Fruit fly (Drosophila melanogaster) whole organism, embryonic: ENCODE results near the gene CG2865.

Experiments used
- Atf3 ChIP-seq: fragments of 200-800 bp; sonication (Bioruptor generic); optimal IDR thresholded peaks from 3 replicates; lab custom pipeline; 2016; ENCODE audit warnings: missing biosample characterization, missing genetic modification characterization
- B-H1 ChIP-seq: fragments of 200-800 bp; sonication (Bioruptor generic); IDR thresholded peaks from 3 replicates; pipeline ENCODE4 v1.3.6; 2022; ENCODE audit warnings: missing biosample characterization, missing genetic modification characterization
- CG10366 ChIP-seq: fragments of 200-800 bp; sonication (Bioruptor generic); IDR thresholded peaks from 2 replicates; pipeline ENCODE4 v1.3.6; 2022; ENCODE audit warnings: missing biosample characterization, missing genetic modification characterization
- CG11247 ChIP-seq: fragments of 200-800 bp; sonication (Bioruptor generic); IDR thresholded peaks from 2 replicates; pipeline ENCODE4 v1.3.6; 2022; ENCODE audit warnings: missing biosample characterization, missing genetic modification characterization
- CG11504 ChIP-seq: fragments of 200-800 bp; sonication (Bioruptor generic); optimal IDR thresholded peaks from 3 replicates; lab custom pipeline; 2019; ENCODE audit warnings: missing biosample characterization, mild to moderate bottlenecking, missing genetic modification characterization, moderate library complexity
- CG12071 ChIP-seq: fragments of 200-800 bp; sonication (Bioruptor generic); optimal IDR thresholded peaks from 3 replicates; lab custom pipeline; 2018; ENCODE audit warnings: missing biosample characterization, mild to moderate bottlenecking, missing genetic modification characterization
- CG12236 ChIP-seq: fragments of 200-800 bp; sonication (Bioruptor generic); optimal IDR thresholded peaks from 2 replicates; lab custom pipeline; 2016; ENCODE audit warnings: missing biosample characterization, missing genetic modification characterization
- CG1233 ChIP-seq: fragments of 200-800 bp; sonication (Bioruptor generic); optimal IDR thresholded peaks from 4 replicates; lab custom pipeline; 2018; ENCODE audit warnings: missing biosample characterization, mild to moderate bottlenecking, missing genetic modification characterization
- CG13624 ChIP-seq: fragments of 200-800 bp; sonication (Bioruptor generic); optimal IDR thresholded peaks from 2 replicates; lab custom pipeline; 2016; ENCODE audit warnings: missing biosample characterization, missing genetic modification characterization
- CG1529 ChIP-seq: fragments of 200-800 bp; sonication (Bioruptor generic); optimal IDR thresholded peaks from 3 replicates; lab custom pipeline; 2018; ENCODE audit warnings: missing biosample characterization, missing genetic modification characterization
- CG15601 ChIP-seq: fragments of 200-800 bp; sonication (Bioruptor generic); optimal IDR thresholded peaks from 3 replicates; lab custom pipeline; 2019; ENCODE audit warnings: missing biosample characterization, mild to moderate bottlenecking, missing genetic modification characterization, moderate library complexity
- CG2116 ChIP-seq: fragments of 200-800 bp; sonication (Bioruptor generic); optimal IDR thresholded peaks from 3 replicates; lab custom pipeline; 2018; ENCODE audit warnings: missing biosample characterization, mild to moderate bottlenecking, missing genetic modification characterization
- CG2120 ChIP-seq: fragments of 200-800 bp; sonication (Bioruptor generic); optimal IDR thresholded peaks from 3 replicates; lab custom pipeline; 2016; ENCODE audit warnings: missing biosample characterization, missing genetic modification characterization
- CG2712 ChIP-seq: fragments of 200-800 bp; optimal IDR thresholded peaks from 3 replicates; lab custom pipeline; 2019; ENCODE audit warnings: missing biosample characterization, mild to moderate bottlenecking, missing genetic modification characterization, moderate library complexity
- CG30403 ChIP-seq: fragments of 200-800 bp; sonication (Bioruptor generic); optimal IDR thresholded peaks from 3 replicates; lab custom pipeline; 2016; ENCODE audit warnings: missing biosample characterization, missing genetic modification characterization
- CG31224 ChIP-seq: fragments of 200-800 bp; sonication (Bioruptor generic); IDR thresholded peaks from 2 replicates; pipeline ENCODE4 v1.3.6; 2022; ENCODE audit warnings: missing biosample characterization, missing genetic modification characterization
- CG3407 ChIP-seq: fragments of 200-800 bp; sonication (Bioruptor generic); optimal IDR thresholded peaks from 2 replicates; lab custom pipeline; 2018; ENCODE audit warnings: missing biosample characterization, mild to moderate bottlenecking, missing genetic modification characterization
- CG4617 ChIP-seq: fragments of 200-800 bp; sonication (Bioruptor generic); optimal IDR thresholded peaks from 3 replicates; lab custom pipeline; 2016; ENCODE audit warnings: missing biosample characterization, missing genetic modification characterization, borderline replicate concordance
- CG4854 ChIP-seq: fragments of 200-800 bp; sonication (Bioruptor generic); optimal IDR thresholded peaks from 2 replicates; lab custom pipeline; 2016; ENCODE audit warnings: missing biosample characterization, missing genetic modification characterization, inconsistent platforms
- CG6654 ChIP-seq: fragments of 200-800 bp; sonication (Bioruptor generic); optimal IDR thresholded peaks from 2 replicates; lab custom pipeline; 2017; ENCODE audit warnings: missing biosample characterization, mild to moderate bottlenecking, missing genetic modification characterization
- CG7357 ChIP-seq: fragments of 200-800 bp; sonication (Bioruptor generic); IDR thresholded peaks from 3 replicates; pipeline ENCODE4 v1.3.6; 2022; ENCODE audit warnings: missing biosample characterization, missing genetic modification characterization
- D19B ChIP-seq: fragments of 200-800 bp; sonication (Bioruptor generic); optimal IDR thresholded peaks from 2 replicates; lab custom pipeline; 2017; ENCODE audit warnings: missing biosample characterization, mild to moderate bottlenecking, missing genetic modification characterization
- Doc3 ChIP-seq: fragments of 200-800 bp; sonication (Bioruptor generic); IDR thresholded peaks from 3 replicates; pipeline ENCODE4 v1.3.6; 2022; ENCODE audit warnings: missing biosample characterization, missing genetic modification characterization; ENCODE audit not compliant: partially characterized antibody
- Drgx ChIP-seq: fragments of 200-800 bp; sonication (Bioruptor generic); IDR thresholded peaks from 2 replicates; pipeline ENCODE4 v1.3.6; 2022; ENCODE audit warnings: missing biosample characterization, missing genetic modification characterization
- Gug ChIP-seq: fragments of 200-800 bp; sonication (Bioruptor generic); IDR thresholded peaks from 4 replicates; pipeline ENCODE4 v1.3.6; 2022; ENCODE audit warnings: missing biosample characterization, missing genetic modification characterization
- Hr78 ChIP-seq, 2 experiments: fragments of 200-800 bp in 1 of 2; fragments of >200 bp in 1 of 2; sonication (Bioruptor generic) in 1 of 2; optimal IDR thresholded peaks; 2 replicates each; lab custom pipeline; 2017 to 2019; ENCODE audit warnings: missing biosample characterization in 2 of 2, missing genetic modification characterization in 2 of 2, mild to moderate bottlenecking in 1 of 2, moderate library complexity in 1 of 2
- Lim3 ChIP-seq: fragments of 200-800 bp; sonication (Bioruptor generic); IDR thresholded peaks from 2 replicates; pipeline ENCODE4 v1.3.6; 2022; ENCODE audit warnings: missing biosample characterization, missing genetic modification characterization
- NfI ChIP-seq: fragments of 200-800 bp; sonication (Bioruptor generic); optimal IDR thresholded peaks from 3 replicates; lab custom pipeline; 2018; ENCODE audit warnings: missing biosample characterization, mild to moderate bottlenecking, missing genetic modification characterization, moderate library complexity
- Optix ChIP-seq: fragments of 200-800 bp; sonication (Bioruptor generic); IDR thresholded peaks from 3 replicates; pipeline ENCODE4 v1.3.6; 2022; ENCODE audit warnings: missing biosample characterization, missing genetic modification characterization
- Rfx ChIP-seq: fragments of 200-800 bp; sonication (Bioruptor generic); IDR thresholded peaks from 2 replicates; pipeline ENCODE4 v1.3.6; 2022; ENCODE audit warnings: missing biosample characterization, missing genetic modification characterization
- Side ChIP-seq: fragments of 200-800 bp; sonication (Bioruptor generic); optimal IDR thresholded peaks from 2 replicates; lab custom pipeline; 2016; ENCODE audit warnings: missing biosample characterization, missing genetic modification characterization
- ara ChIP-seq: fragments of 200-800 bp; sonication (Bioruptor generic); IDR thresholded peaks from 2 replicates; pipeline ENCODE4 v1.3.6; 2022; ENCODE audit warnings: missing biosample characterization, missing genetic modification characterization
- ato ChIP-seq: fragments of 200-800 bp; sonication (Bioruptor generic); IDR thresholded peaks from 2 replicates; pipeline ENCODE4 v1.3.6; 2022; ENCODE audit warnings: missing biosample characterization, missing genetic modification characterization; ENCODE audit not compliant: partially characterized antibody
- cas ChIP-seq: fragments of 200-800 bp; sonication (Bioruptor generic); IDR thresholded peaks from 2 replicates; pipeline ENCODE4 v1.3.6; 2022; ENCODE audit warnings: missing biosample characterization, missing genetic modification characterization
- cato ChIP-seq: fragments of 200-800 bp; sonication (Bioruptor generic); optimal IDR thresholded peaks from 2 replicates; lab custom pipeline; 2016; ENCODE audit warnings: missing biosample characterization, missing genetic modification characterization, borderline replicate concordance
- chm ChIP-seq: fragments of 200-800 bp; sonication (Bioruptor generic); IDR thresholded peaks from 2 replicates; pipeline ENCODE4 v1.3.6; 2022; ENCODE audit warnings: missing biosample characterization, missing genetic modification characterization
- dan ChIP-seq: fragments of 200-800 bp; sonication (Bioruptor generic); IDR thresholded peaks from 2 replicates; pipeline ENCODE4 v1.3.6; 2022; ENCODE audit warnings: missing biosample characterization, missing genetic modification characterization
- danr ChIP-seq: fragments of 200-800 bp; sonication (Bioruptor generic); IDR thresholded peaks from 2 replicates; pipeline ENCODE4 v1.3.6; 2022; ENCODE audit warnings: missing biosample characterization, missing genetic modification characterization
- ems ChIP-seq: fragments of 200-800 bp; sonication (Bioruptor generic); optimal IDR thresholded peaks from 3 replicates; lab custom pipeline; 2016; ENCODE audit warnings: missing biosample characterization, missing genetic modification characterization
- eyg ChIP-seq: fragments of 200-800 bp; sonication (Bioruptor generic); optimal IDR thresholded peaks from 3 replicates; lab custom pipeline; 2016; ENCODE audit warnings: missing biosample characterization, missing genetic modification characterization
- fd96Cb ChIP-seq: fragments of 200-800 bp; sonication (Bioruptor generic); optimal IDR thresholded peaks from 2 replicates; lab custom pipeline; 2018; ENCODE audit warnings: missing biosample characterization, mild to moderate bottlenecking, missing genetic modification characterization, moderate library complexity
- grau ChIP-seq: fragments of 200-800 bp; optimal IDR thresholded peaks from 3 replicates; lab custom pipeline; 2019; ENCODE audit warnings: missing biosample characterization, mild to moderate bottlenecking, missing genetic modification characterization, moderate library complexity
- jing ChIP-seq: fragments of 200-800 bp; sonication (Bioruptor generic); optimal IDR thresholded peaks from 2 replicates; lab custom pipeline; 2018; ENCODE audit warnings: missing biosample characterization, mild to moderate bottlenecking, missing genetic modification characterization
- kay ChIP-seq: fragments of 200-800 bp; sonication (Bioruptor generic); optimal IDR thresholded peaks from 2 replicates; lab custom pipeline; 2016; ENCODE audit warnings: missing biosample characterization, missing genetic modification characterization
- lilli ChIP-seq: fragments of 200-800 bp; sonication (Bioruptor generic); optimal IDR thresholded peaks from 3 replicates; lab custom pipeline; 2016; ENCODE audit warnings: missing biosample characterization, missing genetic modification characterization
- row ChIP-seq: fragments of 200-800 bp; sonication (Bioruptor generic); IDR thresholded peaks from 3 replicates; pipeline ENCODE4 v1.3.6; 2022; ENCODE audit warnings: missing biosample characterization, missing genetic modification characterization
- seq ChIP-seq: fragments of 200-800 bp; sonication (Bioruptor generic); IDR thresholded peaks from 2 replicates; pipeline ENCODE4 v1.3.6; 2022; ENCODE audit warnings: missing biosample characterization, missing genetic modification characterization
- sqz ChIP-seq: fragments of 200-800 bp; sonication (Bioruptor generic); optimal IDR thresholded peaks from 3 replicates; lab custom pipeline; 2018; ENCODE audit warnings: missing biosample characterization, mild to moderate bottlenecking, missing genetic modification characterization
- sug ChIP-seq: fragments of 200-800 bp; optimal IDR thresholded peaks from 2 replicates; lab custom pipeline; 2019; ENCODE audit warnings: missing biosample characterization, mild to moderate bottlenecking, missing genetic modification characterization, moderate library complexity

The CG2865 gene

dm6 chrX:2301613-2302522 lies 8.7 kb upstream of the CG2865 start (continued):
- TF ChIP-seq Optix (GFP tag; lab: Robert Waterston, UW), result peak; percentile 78; the same call in 2 of the 3 replicates
- peak; percentile 79 for TF ChIP-seq Rfx (GFP tag; lab: Robert Waterston, UW)
- peak; percentile 87 for TF ChIP-seq ara (GFP tag; lab: Robert Waterston, UW)
- peak; percentile 87 for TF ChIP-seq seq (GFP tag; lab: Robert Waterston, UW)
- peak; percentile 76 for TF ChIP-seq sqz (GFP tag; lab: Kevin White, UChicago)
- peak; percentile 50 for TF ChIP-seq cato (GFP tag; lab: Kevin White, UChicago)
- TF ChIP-seq dan, result peak; percentile 17; the same call in 1 of the 2 replicates
- peak; percentile 82 for TF ChIP-seq row (GFP tag; lab: Robert Waterston, UW)
- peak; percentile 79 for TF ChIP-seq NfI (GFP tag; lab: Kevin White, UChicago)
- peak; percentile 77 for TF ChIP-seq CG7357 (GFP tag; lab: Robert Waterston, UW)
- peak; percentile 81 for TF ChIP-seq grau (tag; lab: Kevin White, UChicago)
- TF ChIP-seq CG2120 (GFP tag; lab: Kevin White, UChicago), result peak; percentile 69
- no peak for TF ChIP-seq ato (GFP tag; lab: Robert Waterston, UW)
- peak; percentile 86 for TF ChIP-seq CG12071 (GFP tag; lab: Kevin White, UChicago)
- TF ChIP-seq Gug, result peak; percentile 76
- peak; percentile 66; the same call in 1 of the 2 replicates for TF ChIP-seq CG11247 (GFP tag; lab: Robert Waterston, UW)
- TF ChIP-seq jing (GFP tag; lab: Kevin White, UChicago), result peak; percentile 74
- peak; percentile 82 for TF ChIP-seq danr (GFP tag; lab: Robert Waterston, UW)
- peak; percentile 68; the same call in 1 of the 2 replicates for TF ChIP-seq CG31224 (GFP tag; lab: Robert Waterston, UW)
- TF ChIP-seq CG30403 (GFP tag; lab: Kevin White, UChicago), result peak; percentile 83
- peak; percentile 78 for TF ChIP-seq lilli (GFP tag; lab: Kevin White, UChicago)
- TF ChIP-seq kay, result peak; percentile 59
- peak; percentile 68 for TF ChIP-seq CG10366 (GFP tag; lab: Robert Waterston, UW)
- peak in 1 of 2 experiments; percentile 56 for TF ChIP-seq Hr78 (GFP tag; optimal IDR thresholded peaks at IDR 0.05; lab: Kevin White, UChicago)
- TF ChIP-seq ems (GFP tag; lab: Kevin White, UChicago), result peak; percentile 76
- peak; percentile 61 for TF ChIP-seq D19B (GFP tag; lab: Kevin White, UChicago)
- TF ChIP-seq Doc3 (GFP tag; lab: Robert Waterston, UW), result no peak
- TF ChIP-seq fd96Cb (tag; lab: Kevin White, UChicago), result peak; percentile 86
- TF ChIP-seq CG4854 (GFP tag; lab: Kevin White, UChicago), result peak; percentile 30
- peak; percentile 87 for TF ChIP-seq CG11504 (tag; lab: Kevin White, UChicago)
- peak; percentile 38 for TF ChIP-seq CG4617 (GFP tag; lab: Kevin White, UChicago)
- no peak for TF ChIP-seq cas (GFP tag; lab: Robert Waterston, UW)
- TF ChIP-seq CG1529 (GFP tag; lab: Kevin White, UChicago), result peak; percentile 80
- peak; percentile 78 for TF ChIP-seq CG1233 (GFP tag; lab: Kevin White, UChicago)
- peak; percentile 59; the same call in 1 of the 2 replicates for TF ChIP-seq chm
- peak; percentile 73 for TF ChIP-seq B-H1 (GFP tag; lab: Robert Waterston, UW)
- peak; percentile 63; the same call in 1 of the 2 replicates for TF ChIP-seq Lim3 (GFP tag; lab: Robert Waterston, UW)
- peak; percentile 73 for TF ChIP-seq CG6654
- peak; percentile 68 for TF ChIP-seq CG12236
- TF ChIP-seq eyg (GFP tag; lab: Kevin White, UChicago), result peak; percentile 80
- peak; percentile 49 for TF ChIP-seq CG2116
- peak; percentile 75 for TF ChIP-seq Atf3 (GFP tag; lab: Kevin White, UChicago)
- peak; percentile 51 for TF ChIP-seq sug (tag; lab: Kevin White, UChicago)
- peak; percentile 77 for TF ChIP-seq CG3407 (GFP tag; lab: Kevin White, UChicago)
- TF ChIP-seq Drgx (GFP tag; lab: Robert Waterston, UW), result peak; percentile 78
- TF ChIP-seq CG15601 (tag; lab: Kevin White, UChicago), result peak; percentile 76
- TF ChIP-seq CG13624 (GFP tag; lab: Kevin White, UChicago), result peak; percentile 81
- peak; percentile 78 for TF ChIP-seq Side (GFP tag; lab: Kevin White, UChicago)
- TF ChIP-seq CG2712, result peak; percentile 84
